Worm (Caenorhabditis elegans) whole organism, L4 larva: ENCODE results near the gene gid-7.

Source experiments
- ceh-28 ChIP-seq: fragments of 150-350 bp; optimal IDR thresholded peaks from 2 replicates; lab custom pipeline; 2014; ENCODE audit warnings: missing biosample characterization, missing genetic modification reagents, missing genetic modification characterization
- duxl-1 ChIP-seq: sonication (generic microtip); optimal IDR thresholded peaks from 2 replicates; lab custom pipeline; 2016; ENCODE audit warnings: mild to moderate bottlenecking, missing genetic modification characterization, moderate library complexity, missing compliant biosample characterization; ENCODE audit not compliant: poor library complexity
- sdz-12 ChIP-seq: fragments of 200-800 bp; sonication (Bioruptor generic); optimal IDR thresholded peaks from 2 replicates; lab custom pipeline; 2018; ENCODE audit warnings: mild to moderate bottlenecking, missing genetic modification characterization, missing compliant biosample characterization
- ztf-7 ChIP-seq: fragments of 150-350 bp; optimal IDR thresholded peaks from 2 replicates; lab custom pipeline; 2014; ENCODE audit warnings: missing biosample characterization, missing genetic modification characterization

ce11 chrV:3788538-3788937 lies 31.7 kb upstream of the gid-7 start:
- TF ChIP-seq duxl-1 (tag; lab: Kevin White, UChicago) (no peak), ztf-7 (tag; lab: Kevin White, UChicago) (no peak), sdz-12 (no peak), ceh-28 (tag; lab: Kevin White, UChicago) (no peak)
